Fruit fly (Drosophila melanogaster) whole organism, embryonic: ENCODE data around the gene CG31459.

Experiments used
- ATbp ChIP-seq: fragments of 200-800 bp; sonication (Bioruptor generic); optimal IDR thresholded peaks from 2 replicates; lab custom pipeline; 2017; ENCODE audit warnings: missing biosample characterization, mild to moderate bottlenecking, missing genetic modification characterization, missing genetic modification reagents
- Atf-2 ChIP-seq: fragments of 200-800 bp; sonication (Bioruptor generic); optimal IDR thresholded peaks from 2 replicates; lab custom pipeline; 2016; ENCODE audit warnings: missing biosample characterization, missing genetic modification characterization
- Atf3 ChIP-seq: fragments of 200-800 bp; sonication (Bioruptor generic); optimal IDR thresholded peaks from 3 replicates; lab custom pipeline; 2016; ENCODE audit warnings: missing biosample characterization, missing genetic modification characterization
- B-H1 ChIP-seq: fragments of 200-800 bp; sonication (Bioruptor generic); IDR thresholded peaks from 3 replicates; pipeline ENCODE4 v1.3.6; 2022; ENCODE audit warnings: missing biosample characterization, missing genetic modification characterization
- Bgb ChIP-seq: fragments of 200-800 bp; sonication (Bioruptor generic); IDR thresholded peaks from 2 replicates; pipeline ENCODE4 v1.3.6; 2022; ENCODE audit warnings: missing biosample characterization, missing genetic modification characterization; ENCODE audit not compliant: partially characterized antibody
- CG10209 ChIP-seq: fragments of 200-800 bp; sonication (Bioruptor generic); optimal IDR thresholded peaks from 3 replicates; lab custom pipeline; 2017; ENCODE audit warnings: missing biosample characterization, mild to moderate bottlenecking, missing genetic modification characterization, missing genetic modification reagents
- CG10543 ChIP-seq: fragments of 200-800 bp; sonication (Bioruptor generic); optimal IDR thresholded peaks from 3 replicates; lab custom pipeline; 2017; ENCODE audit warnings: missing biosample characterization, mild to moderate bottlenecking, missing genetic modification characterization, moderate library complexity
- CG10979 ChIP-seq: fragments of 200-800 bp; sonication (Bioruptor generic); optimal IDR thresholded peaks from 2 replicates; lab custom pipeline; 2018; ENCODE audit warnings: missing biosample characterization, mild to moderate bottlenecking, missing genetic modification characterization, moderate library complexity
- CG12219 ChIP-seq: fragments of 200-800 bp; sonication (Bioruptor generic); optimal IDR thresholded peaks from 3 replicates; lab custom pipeline; 2018; ENCODE audit warnings: missing biosample characterization, mild to moderate bottlenecking, missing genetic modification characterization
- CG13424 ChIP-seq: fragments of 200-800 bp; sonication (Bioruptor generic); optimal IDR thresholded peaks from 2 replicates; lab custom pipeline; 2019; ENCODE audit warnings: missing biosample characterization, mild to moderate bottlenecking, missing genetic modification characterization, moderate library complexity
- CG15696 ChIP-seq: fragments of 200-800 bp; sonication (Bioruptor generic); optimal IDR thresholded peaks from 2 replicates; lab custom pipeline; 2019; ENCODE audit warnings: missing biosample characterization, mild to moderate bottlenecking, missing genetic modification characterization, moderate library complexity
- CG17912 ChIP-seq: fragments of 200-800 bp; sonication (Bioruptor generic); optimal IDR thresholded peaks from 2 replicates; lab custom pipeline; 2018; ENCODE audit warnings: missing biosample characterization, mild to moderate bottlenecking, missing genetic modification characterization
- CG18262 ChIP-seq: fragments of 200-800 bp; optimal IDR thresholded peaks from 3 replicates; lab custom pipeline; 2019; ENCODE audit warnings: missing biosample characterization, mild to moderate bottlenecking, missing genetic modification characterization, moderate library complexity
- CG18619 ChIP-seq: fragments of 200-800 bp; sonication (Bioruptor generic); optimal IDR thresholded peaks from 3 replicates; lab custom pipeline; 2017; ENCODE audit warnings: missing biosample characterization, mild to moderate bottlenecking, missing genetic modification characterization
- CG32532 ChIP-seq: fragments of 200-800 bp; sonication (Bioruptor generic); IDR thresholded peaks from 2 replicates; pipeline ENCODE4 v1.3.6; 2022; ENCODE audit warnings: missing biosample characterization, missing genetic modification characterization
- CG4424 ChIP-seq: fragments of 200-800 bp; sonication (Bioruptor generic); optimal IDR thresholded peaks from 3 replicates; lab custom pipeline; 2016; ENCODE audit warnings: missing biosample characterization, missing genetic modification characterization
- CG6175 ChIP-seq: fragments of 200-800 bp; sonication (Bioruptor generic); IDR thresholded peaks from 3 replicates; pipeline ENCODE4 v1.3.6; 2022; ENCODE audit warnings: missing biosample characterization, missing genetic modification characterization
- CG7745 ChIP-seq: fragments of 200-800 bp; sonication (Bioruptor generic); optimal IDR thresholded peaks from 2 replicates; lab custom pipeline; 2018; ENCODE audit warnings: missing biosample characterization, mild to moderate bottlenecking, missing genetic modification characterization, moderate library complexity
- CG8388 ChIP-seq: fragments of 200-800 bp; sonication (Bioruptor generic); optimal IDR thresholded peaks from 2 replicates; lab custom pipeline; 2019; ENCODE audit warnings: missing biosample characterization, mild to moderate bottlenecking, missing genetic modification characterization, moderate library complexity
- CTCF ChIP-seq: fragments of 200-800 bp; sonication (Bioruptor generic); optimal IDR thresholded peaks from 2 replicates; lab custom pipeline; 2017; ENCODE audit warnings: missing biosample characterization, mild to moderate bottlenecking, missing genetic modification characterization, moderate library complexity
- Deaf1 ChIP-seq: fragments of 200-800 bp; optimal IDR thresholded peaks from 3 replicates; lab custom pipeline; 2019; ENCODE audit warnings: missing biosample characterization, mild to moderate bottlenecking, missing genetic modification characterization, moderate library complexity
- Doc3 ChIP-seq: fragments of 200-800 bp; sonication (Bioruptor generic); IDR thresholded peaks from 3 replicates; pipeline ENCODE4 v1.3.6; 2022; ENCODE audit warnings: missing biosample characterization, missing genetic modification characterization; ENCODE audit not compliant: partially characterized antibody
- Fer1 ChIP-seq: fragments of 200-800 bp; sonication (Bioruptor generic); optimal IDR thresholded peaks from 2 replicates; lab custom pipeline; 2017; ENCODE audit warnings: missing biosample characterization, mild to moderate bottlenecking, missing genetic modification characterization
- H15 ChIP-seq: fragments of 200-800 bp; sonication (Bioruptor generic); IDR thresholded peaks from 3 replicates; pipeline ENCODE4 v1.3.6; 2022; ENCODE audit warnings: missing biosample characterization, missing genetic modification characterization
- Lpt ChIP-seq: fragments of >200 bp; optimal IDR thresholded peaks from 2 replicates; lab custom pipeline; 2018; ENCODE audit warnings: missing biosample characterization, missing genetic modification characterization
- Neu2 ChIP-seq: fragments of 200-800 bp; sonication (Bioruptor generic); optimal IDR thresholded peaks from 3 replicates; lab custom pipeline; 2016; ENCODE audit warnings: missing biosample characterization, missing genetic modification characterization, borderline replicate concordance
- Pdp1 ChIP-seq, 2 experiments: fragments of 200-800 bp; sonication (Bioruptor generic); optimal IDR thresholded peaks; 3 replicates each; lab custom pipeline; 2016; ENCODE audit warnings: missing biosample characterization in 2 of 2, missing genetic modification characterization in 2 of 2, mild to moderate bottlenecking in 1 of 2, moderate library complexity in 1 of 2
- Rfx ChIP-seq: fragments of 200-800 bp; sonication (Bioruptor generic); IDR thresholded peaks from 2 replicates; pipeline ENCODE4 v1.3.6; 2022; ENCODE audit warnings: missing biosample characterization, missing genetic modification characterization
- Side ChIP-seq: fragments of 200-800 bp; sonication (Bioruptor generic); optimal IDR thresholded peaks from 2 replicates; lab custom pipeline; 2016; ENCODE audit warnings: missing biosample characterization, missing genetic modification characterization
- Sox100B ChIP-seq: fragments of 200-800 bp; sonication (Bioruptor generic); optimal IDR thresholded peaks from 3 replicates; lab custom pipeline; 2018; ENCODE audit warnings: missing biosample characterization, mild to moderate bottlenecking, missing genetic modification characterization
- Spps ChIP-seq: fragments of 200-800 bp; sonication (Bioruptor generic); optimal IDR thresholded peaks from 2 replicates; lab custom pipeline; 2018; ENCODE audit warnings: missing biosample characterization, mild to moderate bottlenecking, missing genetic modification characterization
- Sry-δ ChIP-seq: fragments of 200-800 bp; sonication (Bioruptor generic); optimal IDR thresholded peaks from 2 replicates; lab custom pipeline; 2016; ENCODE audit warnings: missing biosample characterization, missing genetic modification characterization
- YL-1 ChIP-seq: fragments of 200-800 bp; sonication (Bioruptor generic); optimal IDR thresholded peaks from 3 replicates; lab custom pipeline; 2017; ENCODE audit warnings: missing biosample characterization, mild to moderate bottlenecking, missing genetic modification characterization
- ci ChIP-seq: fragments of 200-800 bp; sonication (Bioruptor generic); IDR thresholded peaks from 3 replicates; pipeline ENCODE4 v1.3.6; 2022; ENCODE audit warnings: missing biosample characterization, missing genetic modification characterization
- dm ChIP-seq: fragments of 200-800 bp; sonication (Bioruptor generic); optimal IDR thresholded peaks from 3 replicates; lab custom pipeline; 2016; ENCODE audit warnings: missing biosample characterization, missing genetic modification characterization
- fd96Cb ChIP-seq: fragments of 200-800 bp; sonication (Bioruptor generic); optimal IDR thresholded peaks from 2 replicates; lab custom pipeline; 2018; ENCODE audit warnings: missing biosample characterization, mild to moderate bottlenecking, missing genetic modification characterization, moderate library complexity
- fu2 ChIP-seq: fragments of 200-800 bp; sonication (Bioruptor generic); optimal IDR thresholded peaks from 2 replicates; lab custom pipeline; 2016; ENCODE audit warnings: missing biosample characterization, missing genetic modification characterization
- gcm ChIP-seq: fragments of 200-800 bp; sonication (Bioruptor generic); optimal IDR thresholded peaks from 2 replicates; lab custom pipeline; 2019; ENCODE audit warnings: missing biosample characterization, mild to moderate bottlenecking, missing genetic modification characterization, moderate library complexity
- gem ChIP-seq: fragments of 200-800 bp; sonication (Bioruptor generic); optimal IDR thresholded peaks from 2 replicates; lab custom pipeline; 2019; ENCODE audit warnings: missing biosample characterization, mild to moderate bottlenecking, missing genetic modification characterization, moderate library complexity
- hkb ChIP-seq, 2 experiments: fragments of 200-800 bp in 1 of 2; fragments of >200 bp in 1 of 2; sonication (Bioruptor generic) in 1 of 2; IDR thresholded peaks in 1 of 2; optimal IDR thresholded peaks in 1 of 2; 2 replicates each; pipeline versions ENCODE4 v1.3.6 to Lab custom; 2017 to 2022; ENCODE audit warnings: missing biosample characterization in 1 of 2, missing genetic modification characterization in 1 of 2
- kay ChIP-seq: fragments of 200-800 bp; sonication (Bioruptor generic); optimal IDR thresholded peaks from 2 replicates; lab custom pipeline; 2016; ENCODE audit warnings: missing biosample characterization, missing genetic modification characterization
- lmd ChIP-seq: fragments of 200-800 bp; sonication (Bioruptor generic); IDR thresholded peaks from 2 replicates; pipeline ENCODE4 v1.3.6; 2022; ENCODE audit warnings: missing biosample characterization, missing genetic modification characterization
- lola ChIP-seq, 3 experiments: fragments of >200 bp in 2 of 3; fragments of 200-800 bp in 1 of 3; sonication (Bioruptor generic) in 1 of 3; optimal IDR thresholded peaks; 2 replicates each; lab custom pipeline; 2017 to 2019; ENCODE audit warnings: missing biosample characterization in 3 of 3, missing genetic modification characterization in 3 of 3, mild to moderate bottlenecking in 1 of 3, moderate library complexity in 1 of 3
- pita ChIP-seq: fragments of 200-800 bp; sonication (Bioruptor generic); optimal IDR thresholded peaks from 2 replicates; lab custom pipeline; 2017; ENCODE audit warnings: missing biosample characterization, mild to moderate bottlenecking, missing genetic modification characterization
- sc ChIP-seq, 3 experiments: fragments of >200 bp in 2 of 3; fragments of 200-800 bp in 1 of 3; sonication (Bioruptor generic) in 1 of 3; optimal IDR thresholded peaks; 2 replicates in 2 of 3; 3 replicates in 1 of 3; lab custom pipeline; 2017; ENCODE audit warnings: mild to moderate bottlenecking in 1 of 3, missing biosample characterization in 1 of 3, missing genetic modification characterization in 1 of 3, missing genetic modification reagents in 1 of 3
- ssp ChIP-seq: fragments of 200-800 bp; sonication (Bioruptor generic); IDR thresholded peaks from 2 replicates; pipeline ENCODE4 v1.3.6; 2022; ENCODE audit warnings: missing biosample characterization, missing genetic modification characterization
- stc ChIP-seq: fragments of 200-800 bp; sonication (Bioruptor generic); IDR thresholded peaks from 2 replicates; pipeline ENCODE4 v1.3.6; 2022; ENCODE audit warnings: missing biosample characterization, missing genetic modification characterization
- tin ChIP-seq: fragments of 200-800 bp; sonication (Bioruptor generic); optimal IDR thresholded peaks from 3 replicates; lab custom pipeline; 2016; ENCODE audit warnings: missing biosample characterization, missing genetic modification characterization
- usp ChIP-seq: fragments of >200 bp; optimal IDR thresholded peaks from 2 replicates; lab custom pipeline; 2017; ENCODE audit warnings: missing biosample characterization, missing genetic modification characterization

Gene CG31459

dm6 chr3R:19847591-19848256 lies 7.1 kb downstream of the CG31459 start (continued):
- TF ChIP-seq CG8388, result peak; percentile 19
- no peak for TF ChIP-seq Sry-δ (GFP tag; lab: Kevin White, UChicago)
- TF ChIP-seq CG7745 (tag; lab: Kevin White, UChicago), result no peak
- peak; percentile 71 for TF ChIP-seq CG17912 (GFP tag; lab: Kevin White, UChicago)
- no peak for TF ChIP-seq CG18262
- peak; percentile 55 for TF ChIP-seq gcm (GFP tag; lab: Kevin White, UChicago)
- TF ChIP-seq B-H1 (GFP tag; lab: Robert Waterston, UW), result no peak; the same call in 2 of the 3 replicates
- TF ChIP-seq gem (tag; lab: Kevin White, UChicago), result no peak
- no peak for TF ChIP-seq Side (GFP tag; lab: Kevin White, UChicago)
- TF ChIP-seq CG4424 (GFP tag; lab: Kevin White, UChicago), result peak; percentile 1
- peak; percentile 9 for TF ChIP-seq Atf-2 (GFP tag; lab: Kevin White, UChicago)
- peak; percentile 70 for TF ChIP-seq stc (GFP tag; lab: Robert Waterston, UW)
- TF ChIP-seq Neu2 (GFP tag; lab: Kevin White, UChicago), result peak; percentile 87
- TF ChIP-seq Sox100B (GFP tag; lab: Kevin White, UChicago), result peak; percentile 41
- peak; percentile 4 for TF ChIP-seq CG18619 (GFP tag; lab: Kevin White, UChicago)
- peak; percentile 76 for TF ChIP-seq CG12219 (GFP tag; lab: Kevin White, UChicago)
- TF ChIP-seq YL-1, result peak; percentile 53
- no peak for TF ChIP-seq fd96Cb (tag; lab: Kevin White, UChicago)
- TF ChIP-seq dm (GFP tag; lab: Kevin White, UChicago), result no peak
- peak; percentile 2 for TF ChIP-seq CG10979 (tag; lab: Kevin White, UChicago)
- TF ChIP-seq Spps (tag; lab: Kevin White, UChicago), result no peak
- no peak for TF ChIP-seq Doc3 (GFP tag; lab: Robert Waterston, UW)
- peak in 1 of 3 experiments; percentile 36 for TF ChIP-seq lola (GFP tag; optimal IDR thresholded peaks at IDR 0.05; lab: Kevin White, UChicago)
- TF ChIP-seq Deaf1, result no peak
- TF ChIP-seq ssp, result no peak
- TF ChIP-seq CG15696 (tag; lab: Kevin White, UChicago), result peak; percentile 1
- peak; percentile 72 for TF ChIP-seq ATbp (GFP tag; lab: Kevin White, UChicago)
- TF ChIP-seq Lpt (GFP tag; lab: Kevin White, UChicago), result no peak
- TF ChIP-seq kay, result no peak
- TF ChIP-seq Fer1, result peak; percentile 43
- TF ChIP-seq sc (optimal IDR thresholded peaks at IDR 0.05; lab: Kevin White, UChicago), result no peak
- peak; percentile 12 for TF ChIP-seq sc (GFP tag; optimal IDR thresholded peaks at IDR 0.05; lab: Kevin White, UChicago)
- TF ChIP-seq CG10209 (GFP tag; lab: Kevin White, UChicago), result peak; percentile 65
- TF ChIP-seq CG13424 (tag; lab: Kevin White, UChicago), result peak; percentile 65
- TF ChIP-seq lmd (GFP tag; lab: Robert Waterston, UW), result no peak
- TF ChIP-seq tin (GFP tag; lab: Kevin White, UChicago), result no peak
- no peak for TF ChIP-seq usp (GFP tag; lab: Kevin White, UChicago)
- no peak for TF ChIP-seq hkb (optimal IDR thresholded peaks at IDR 0.05; lab: Kevin White, UChicago)
- peak; percentile 47 for TF ChIP-seq hkb (GFP tag; IDR thresholded peaks at IDR 0.05; lab: Robert Waterston, UW)
- TF ChIP-seq CG6175 (GFP tag; lab: Robert Waterston, UW), result no peak; the same call in 2 of the 3 replicates
- peak; percentile 65; the same call in 2 of the 3 replicates for TF ChIP-seq ci (GFP tag; lab: Robert Waterston, UW)
- TF ChIP-seq Bgb (GFP tag; lab: Robert Waterston, UW), result no peak
- TF ChIP-seq H15 (GFP tag; lab: Robert Waterston, UW), result no peak
- TF ChIP-seq Atf3 (GFP tag; lab: Kevin White, UChicago), result no peak
- TF ChIP-seq CTCF (GFP tag; lab: Kevin White, UChicago), result no peak
- no peak for TF ChIP-seq fu2
- no peak for TF ChIP-seq pita (GFP tag; lab: Kevin White, UChicago)
- no peak for TF ChIP-seq CG32532
- peak; percentile 29; the same call in 1 of the 2 replicates for TF ChIP-seq Rfx (GFP tag; lab: Robert Waterston, UW)
- TF ChIP-seq Pdp1 (GFP tag; optimal IDR thresholded peaks at IDR 0.05; lab: Kevin White, UChicago), result peak in 1 of 2 experiments; percentile 84
- TF ChIP-seq CG10543, result no peak
